Worm (Caenorhabditis elegans) whole organism, midembryonic: ENCODE data around the gene ZC373.2.

Source experiments
- klf-2 ChIP-seq: fragments of 200-800 bp; sonication (Bioruptor generic); conservative IDR thresholded peaks from 2 replicates; pipeline ENCODE4 v1.3.6; 2022; ENCODE audit warnings: missing genetic modification reagents, missing genetic modification characterization, missing compliant biosample characterization
- ref-1 ChIP-seq: fragments of 200-800 bp; sonication (Bioruptor generic); conservative IDR thresholded peaks from 2 replicates; pipeline ENCODE4 v1.3.6; 2022; ENCODE audit warnings: missing genetic modification reagents, missing genetic modification characterization, missing compliant biosample characterization
- tab-1 ChIP-seq: fragments of 200-800 bp; sonication (Bioruptor generic); IDR thresholded peaks from 2 replicates; pipeline ENCODE4 v1.3.6; 2022; ENCODE audit warnings: missing genetic modification characterization, missing compliant biosample characterization

DNA sequence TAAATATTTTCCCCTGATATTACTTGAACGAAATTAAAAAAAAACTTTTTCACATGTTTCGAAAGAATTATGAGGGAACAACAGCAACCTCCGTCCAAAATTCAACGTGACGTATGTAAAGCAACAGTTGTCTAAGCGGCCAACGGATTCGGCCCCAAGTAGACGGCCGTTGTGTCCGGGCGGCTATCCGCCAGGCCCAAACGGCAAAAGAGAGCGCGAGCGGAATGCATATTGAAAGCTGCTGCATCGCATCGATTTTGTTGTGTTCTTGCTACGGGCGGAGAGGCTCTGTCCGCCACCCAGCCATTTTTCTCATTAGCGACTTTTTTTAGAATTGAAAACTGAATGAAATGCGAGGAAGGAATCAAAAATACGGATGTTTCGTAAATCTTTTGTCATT, 21.0 kb upstream of the ZC373.2 start:
- TF ChIP-seq klf-2 (GFP tag; lab: Robert Waterston, UW) (no peak), ref-1 (no peak), tab-1 (no peak)
